Worm (Caenorhabditis elegans) whole organism, midembryonic: ENCODE data around the gene Y75B8A.25.

Source experiments
- med-1 ChIP-seq: sonication (generic microtip); optimal IDR thresholded peaks from 2 replicates; lab custom pipeline; 2017; ENCODE audit warnings: missing genetic modification characterization, mild to moderate bottlenecking, missing compliant biosample characterization, antibody characterized with exemption, missing genetic modification reagents; ENCODE audit not compliant: insufficient read depth
- ref-1 ChIP-seq: fragments of 200-800 bp; sonication (Bioruptor generic); conservative IDR thresholded peaks from 2 replicates; pipeline ENCODE4 v1.3.6; 2022; ENCODE audit warnings: missing genetic modification reagents, missing genetic modification characterization, missing compliant biosample characterization

DNA sequence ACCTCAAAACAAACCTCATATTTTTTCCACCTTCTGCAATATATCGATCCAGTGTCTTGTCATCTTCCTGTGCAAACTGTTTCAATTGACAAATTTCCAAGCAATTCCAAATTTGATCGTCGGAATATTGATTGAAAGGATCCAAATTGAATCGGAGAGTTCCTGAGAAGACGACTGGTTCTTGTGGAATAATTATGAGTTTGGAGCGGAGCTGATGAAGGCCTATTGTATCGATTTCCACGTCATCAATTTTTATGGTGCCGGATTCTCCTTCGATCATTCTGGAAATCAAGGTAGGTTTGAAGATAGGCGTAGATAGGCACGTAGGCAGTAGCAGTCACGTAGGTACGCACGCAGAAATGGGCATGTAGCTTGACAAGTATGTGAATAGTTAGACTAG, 10.3 kb downstream of the Y75B8A.25 start:
- TF ChIP-seq ref-1 (no peak), med-1 (GFP tag; lab: Kevin White, UChicago) (no peak)
